Worm (Caenorhabditis elegans): ENCODE results near the gene C49G7.13.

The C49G7.13 gene

ce11 chrV:4034303-4034702 is 1.6 kb upstream of the C49G7.13 start, which contains the start of gene C49G7.7:
Gene C49G7.7 (plus strand): TSS chrV:4034476.
- TF ChIP-seq zip-2 (tag; optimal IDR thresholded peaks at IDR 0.05) (peak; percentile 58), daf-16 (GFP tag; optimal IDR thresholded peaks at IDR 0.05) (no peak), daf-16 (tag; optimal IDR thresholded peaks at IDR 0.05) (peak; percentile 27), php-3 (GFP tag; IDR thresholded peaks at IDR 0.05) (no peak), aha-1 (tag) (peak; percentile 32), dpl-1 (GFP tag; optimal IDR thresholded peaks at IDR 0.05) (no peak), lsy-2 (tag; optimal IDR thresholded peaks at IDR 0.05) (no peak), daf-12 (tag; optimal IDR thresholded peaks at IDR 0.05) (no peak), pqm-1 (tag; optimal IDR thresholded peaks at IDR 0.05) (peak; percentile 29), zfp-3 (GFP tag; conservative IDR thresholded peaks at IDR 0.05) (no peak)

- TF ChIP-seq nhr-25 (tag; optimal IDR thresholded peaks at IDR 0.05; ENCODE audit: borderline replicate concordance, insufficient read depth) (no peak), daf-12 (tag; optimal IDR thresholded peaks at IDR 0.05) (no peak), tra-1 (GFP tag; IDR thresholded peaks at IDR 0.05) (no peak), daf-8 (GFP tag; IDR thresholded peaks at IDR 0.05) (no peak), egl-27 (tag; optimal IDR thresholded peaks at IDR 0.05) (no peak), ztf-7 (tag; optimal IDR thresholded peaks at IDR 0.05) (no peak), lin-13 (GFP tag; optimal IDR thresholded peaks at IDR 0.05) (no peak), hif-1 (tag; optimal IDR thresholded peaks at IDR 0.05) (no peak), nhr-10 (tag; optimal IDR thresholded peaks at IDR 0.05) (no peak), arid-1 (GFP tag; conservative IDR thresholded peaks at IDR 0.05) (no peak)
These were observed 2.2 kb downstream of the C49G7.13 start, which contains the start of gene C49G7.12 for ce11 chrV:4038110-4038509. Gene C49G7.12 (plus strand): TSS chrV:4038410.

DNA sequence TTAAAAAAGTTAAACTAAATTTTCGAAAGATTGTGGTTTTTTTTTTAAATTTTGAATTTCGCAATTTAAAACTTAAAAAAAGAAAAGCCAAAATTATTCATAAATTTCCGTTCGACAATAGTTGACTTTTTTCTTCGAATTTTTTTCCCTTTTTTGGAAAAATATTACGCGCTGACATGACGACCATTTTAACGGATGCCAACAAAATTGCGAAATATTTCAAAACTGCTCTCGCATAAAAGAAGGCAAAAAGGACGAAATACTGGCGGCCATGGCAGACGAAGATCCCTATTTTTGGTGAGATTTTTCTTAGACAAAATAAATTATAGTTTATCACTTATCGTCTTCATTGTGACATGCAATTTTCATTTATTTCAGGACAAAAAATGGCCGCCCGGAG is 2.6 kb downstream of the C49G7.13 start:
- TF ChIP-seq Y105C5A.15 (GFP tag; IDR thresholded peaks at IDR 0.05), result no peak
- no peak for TF ChIP-seq R02D3.7 (tag; optimal IDR thresholded peaks at IDR 0.05)
- TF ChIP-seq arid-1 (GFP tag; conservative IDR thresholded peaks at IDR 0.05), result no peak
- peak; percentile 63 for TF ChIP-seq zip-2 (tag; optimal IDR thresholded peaks at IDR 0.05)

- TF ChIP-seq egl-27 (tag; optimal IDR thresholded peaks at IDR 0.05) (no peak), lin-29 (GFP tag; IDR thresholded peaks at IDR 0.05) (no peak), mxl-3 (GFP tag; optimal IDR thresholded peaks at IDR 0.05) (no peak), dpl-1 (GFP tag; optimal IDR thresholded peaks at IDR 0.05) (peak; percentile 7), ZK546.5 (tag; optimal IDR thresholded peaks at IDR 0.05) (no peak), nhr-237 (tag; optimal IDR thresholded peaks at IDR 0.05) (no peak), ztf-7 (tag; optimal IDR thresholded peaks at IDR 0.05) (peak; percentile 98), T20F7.1 (GFP tag; optimal IDR thresholded peaks at IDR 0.05) (peak; percentile 31), unc-62 (GFP tag; optimal IDR thresholded peaks at IDR 0.05 in 1 of 2) (peak in 1 of 2 experiments; percentile 14), unc-62 (tag; optimal IDR thresholded peaks at IDR 0.05) (no peak), zip-2 (tag; optimal IDR thresholded peaks at IDR 0.05) (peak; percentile 100), dve-1 (tag; optimal IDR thresholded peaks at IDR 0.05; ENCODE audit: insufficient read depth) (peak; percentile 59), pqm-1 (tag; optimal IDR thresholded peaks at IDR 0.05) (peak; percentile 12), daf-12 (tag; optimal IDR thresholded peaks at IDR 0.05) (no peak), dmd-6 (GFP tag; IDR thresholded peaks at IDR 0.05) (peak; percentile 62), tra-1 (GFP tag; IDR thresholded peaks at IDR 0.05) (no peak), hlh-30 (tag; optimal IDR thresholded peaks at IDR 0.05; ENCODE audit: insufficient read depth) (no peak), nhr-28 (tag; optimal IDR thresholded peaks at IDR 0.05) (peak; percentile 18), rbr-2 (tag; optimal IDR thresholded peaks at IDR 0.05) (no peak), nhr-11 (tag; optimal IDR thresholded peaks at IDR 0.05) (peak; percentile 46)
These were observed 6.0 kb downstream of the C49G7.13 start, which contains the start of the genes C49G7.10 and irg-2 for ce11 chrV:4041853-4042424. Gene C49G7.10 (minus strand): TSS chrV:4042021. Gene irg-2 (plus strand): TSS chrV:4042181.
